Worm (Caenorhabditis elegans): Measurements from ENCODE around the gene pho-10.

pho-10 gene

ce11 chrII:9935664-9936063 is 15.3 kb upstream of the pho-10 start:
- no peak for TF ChIP-seq daf-16 (GFP tag; optimal IDR thresholded peaks at IDR 0.05)
- peak; percentile 21 for TF ChIP-seq daf-16 (tag; optimal IDR thresholded peaks at IDR 0.05)
- no peak for TF ChIP-seq lin-29 (GFP tag; IDR thresholded peaks at IDR 0.05)
- peak in 1 of 2 experiments; percentile 55 for TF ChIP-seq unc-62 (GFP tag; optimal IDR thresholded peaks at IDR 0.05 in 1 of 2)
- no peak for TF ChIP-seq unc-62 (tag; optimal IDR thresholded peaks at IDR 0.05)

- TF ChIP-seq mep-1 (tag; optimal IDR thresholded peaks at IDR 0.05) (peak; percentile 43), ceh-20 (GFP tag; IDR thresholded peaks at IDR 0.05) (no peak), duxl-1 (tag; optimal IDR thresholded peaks at IDR 0.05; ENCODE audit: poor library complexity) (peak; percentile 26), madf-9 (GFP tag; conservative IDR thresholded peaks at IDR 0.05) (0 out of 2 replicates have a peak, but pooled peaks have one; percentile 8), nhr-237 (tag; optimal IDR thresholded peaks at IDR 0.05) (no peak), F10B5.3 (tag; optimal IDR thresholded peaks at IDR 0.05) (no peak), unc-62 (GFP tag; optimal IDR thresholded peaks at IDR 0.05 in 1 of 2) (no peak), unc-62 (tag; optimal IDR thresholded peaks at IDR 0.05) (no peak), nhr-10 (tag; optimal IDR thresholded peaks at IDR 0.05) (peak; percentile 3), nhr-25 (tag; optimal IDR thresholded peaks at IDR 0.05; ENCODE audit: borderline replicate concordance, insufficient read depth) (peak; percentile 16), nhr-28 (tag; optimal IDR thresholded peaks at IDR 0.05) (peak; percentile 1), daf-16 (GFP tag; optimal IDR thresholded peaks at IDR 0.05) (no peak), daf-16 (tag; optimal IDR thresholded peaks at IDR 0.05) (peak; percentile 56), nhr-42 (GFP tag; IDR thresholded peaks at IDR 0.05) (no peak), ctbp-1 (GFP tag; IDR thresholded peaks at IDR 0.05) (no peak), pha-4 (GFP tag; IDR thresholded peaks at IDR 0.05) (no peak), pha-4 (tag; optimal IDR thresholded peaks at IDR 0.05) (no peak), dmd-6 (GFP tag; IDR thresholded peaks at IDR 0.05) (peak; percentile 64), fkh-10 (GFP tag; optimal IDR thresholded peaks at IDR 0.05) (no peak), dve-1 (tag; optimal IDR thresholded peaks at IDR 0.05; ENCODE audit: insufficient read depth) (peak; percentile 68), pqm-1 (tag; optimal IDR thresholded peaks at IDR 0.05) (peak; percentile 53), hlh-11 (tag; optimal IDR thresholded peaks at IDR 0.05) (peak; percentile 32), tra-1 (GFP tag; IDR thresholded peaks at IDR 0.05) (no peak), mes-2 (tag; optimal IDR thresholded peaks at IDR 0.05; ENCODE audit: poor library complexity, severe bottlenecking) (no peak), nhr-76 (tag; optimal IDR thresholded peaks at IDR 0.05) (no peak)
Observed at ce11 chrII:9935044-9935599, 14.8 kb upstream of the pho-10 start.

ce11 chrII:9934570-9934969 is 14.2 kb upstream of the pho-10 start:
- no peak for TF ChIP-seq zag-1 (tag; optimal IDR thresholded peaks at IDR 0.05)
- peak; percentile 8 for TF ChIP-seq duxl-1 (tag; optimal IDR thresholded peaks at IDR 0.05; ENCODE audit: poor library complexity)
- no peak for TF ChIP-seq madf-9 (GFP tag; conservative IDR thresholded peaks at IDR 0.05)
- no peak for TF ChIP-seq nhr-11 (tag; optimal IDR thresholded peaks at IDR 0.05)
- no peak for TF ChIP-seq ceh-62 (tag; optimal IDR thresholded peaks at IDR 0.05)
- 0 out of 2 replicates have a peak, but pooled peaks have one; percentile 24 for TF ChIP-seq ctbp-1 (GFP tag; IDR thresholded peaks at IDR 0.05)
- no peak for TF ChIP-seq attf-4 (tag; optimal IDR thresholded peaks at IDR 0.05)
- no peak for TF ChIP-seq pqm-1 (tag; optimal IDR thresholded peaks at IDR 0.05)
- no peak for TF ChIP-seq aly-2 (tag; optimal IDR thresholded peaks at IDR 0.05)
- TF ChIP-seq nhr-111 (GFP tag; optimal IDR thresholded peaks at IDR 0.05): peak; percentile 58
- TF ChIP-seq F10B5.3 (tag; optimal IDR thresholded peaks at IDR 0.05): no peak
- TF ChIP-seq F26F4.8 (GFP tag; conservative IDR thresholded peaks at IDR 0.05): no peak
- no peak for TF ChIP-seq daf-12 (tag; optimal IDR thresholded peaks at IDR 0.05)
- no peak for TF ChIP-seq zip-11 (GFP tag; IDR thresholded peaks at IDR 0.05)
- peak; percentile 48 for TF ChIP-seq mes-2 (tag; optimal IDR thresholded peaks at IDR 0.05; ENCODE audit: poor library complexity, severe bottlenecking)
- TF ChIP-seq nhr-28 (tag; optimal IDR thresholded peaks at IDR 0.05): no peak
- 0 out of 2 replicates have a peak, but pooled peaks have one; percentile 32 for TF ChIP-seq arid-1 (GFP tag; conservative IDR thresholded peaks at IDR 0.05)
- peak; percentile 58; the same call in 1 of the 2 replicates for TF ChIP-seq egl-43 (GFP tag; IDR thresholded peaks at IDR 0.05)
- no peak for TF ChIP-seq R02D3.7 (tag; optimal IDR thresholded peaks at IDR 0.05)
- TF ChIP-seq F37D6.2 (tag; optimal IDR thresholded peaks at IDR 0.05): no peak
- TF ChIP-seq daf-16 (GFP tag; optimal IDR thresholded peaks at IDR 0.05): no peak
- TF ChIP-seq daf-16 (tag; optimal IDR thresholded peaks at IDR 0.05): peak; percentile 14
- no peak for TF ChIP-seq ZK546.5 (tag; optimal IDR thresholded peaks at IDR 0.05)
- 0 out of 2 replicates have a peak, but pooled peaks have one; percentile 25 for TF ChIP-seq D1046.2 (GFP tag; IDR thresholded peaks at IDR 0.05)
- no peak for TF ChIP-seq spr-3 (GFP tag; optimal IDR thresholded peaks at IDR 0.05)
- TF ChIP-seq F44E2.7 (GFP tag; IDR thresholded peaks at IDR 0.05): no peak
- TF ChIP-seq ceh-20 (GFP tag; IDR thresholded peaks at IDR 0.05): no peak
- no peak for TF ChIP-seq cey-2 (tag; optimal IDR thresholded peaks at IDR 0.05; ENCODE audit: borderline replicate concordance, insufficient read depth)
- TF ChIP-seq lsy-2 (tag; optimal IDR thresholded peaks at IDR 0.05): no peak
- TF ChIP-seq unc-130 (GFP tag; optimal IDR thresholded peaks at IDR 0.05): no peak
